Worm (Caenorhabditis elegans): ENCODE results near the gene mat-3.

The mat-3 gene

ce11 chrIII:445515-445914 lies 29.7 kb upstream of the mat-3 start:
- TF ChIP-seq alr-1 (tag; optimal IDR thresholded peaks at IDR 0.05; ENCODE audit: borderline replicate concordance): peak; percentile 83

ce11 chrIII:446860-447259 lies 28.4 kb upstream of the mat-3 start:
- TF ChIP-seq mep-1 (tag; optimal IDR thresholded peaks at IDR 0.05) (no peak), ceh-8 (GFP tag; optimal IDR thresholded peaks at IDR 0.05) (peak; percentile 91), ceh-63 (GFP tag; optimal IDR thresholded peaks at IDR 0.05) (no peak)

- peak; percentile 56 for TF ChIP-seq lin-14 (GFP tag; optimal IDR thresholded peaks at IDR 0.05)
- TF ChIP-seq fkh-10 (GFP tag; optimal IDR thresholded peaks at IDR 0.05): peak; percentile 82
- TF ChIP-seq elt-2 (tag; optimal IDR thresholded peaks at IDR 0.05): no peak
- no peak for TF ChIP-seq nhr-19 (GFP tag; conservative IDR thresholded peaks at IDR 0.05)
Measured at ce11 chrIII:455793-456192, 19.5 kb upstream of the mat-3 start.

ce11 chrIII:463711-464110 lies 11.5 kb upstream of the mat-3 start, which contains the start of gene Y55B1BR.6:
Gene Y55B1BR.6 (minus strand): TSS chrIII:463811.
- TF ChIP-seq fkh-4 (tag; optimal IDR thresholded peaks at IDR 0.05; ENCODE audit: borderline replicate concordance) (no peak), mep-1 (tag; optimal IDR thresholded peaks at IDR 0.05) (no peak), elt-2 (tag; optimal IDR thresholded peaks at IDR 0.05) (no peak), nhr-19 (GFP tag; conservative IDR thresholded peaks at IDR 0.05) (no peak), mab-9 (GFP tag; IDR thresholded peaks at IDR 0.05) (no peak), fkh-10 (GFP tag; optimal IDR thresholded peaks at IDR 0.05) (no peak), alr-1 (tag; optimal IDR thresholded peaks at IDR 0.05; ENCODE audit: borderline replicate concordance) (no peak), lin-14 (GFP tag; optimal IDR thresholded peaks at IDR 0.05) (no peak), ces-1 (GFP tag; optimal IDR thresholded peaks at IDR 0.05) (no peak), efl-1 (optimal IDR thresholded peaks at IDR 0.05) (no peak), efl-1 (GFP tag; optimal IDR thresholded peaks at IDR 0.05 in 1 of 2) (no peak), aly-2 (tag; optimal IDR thresholded peaks at IDR 0.05) (no peak), isw-1 (GFP tag; IDR thresholded peaks at IDR 0.05) (no peak), nhr-76 (tag; optimal IDR thresholded peaks at IDR 0.05) (no peak), nhr-84 (tag; optimal IDR thresholded peaks at IDR 0.05) (no peak), vab-15 (tag; optimal IDR thresholded peaks at IDR 0.05) (no peak), ceh-90 (tag; optimal IDR thresholded peaks at IDR 0.05) (no peak), egl-27 (tag; optimal IDR thresholded peaks at IDR 0.05) (no peak), pqm-1 (tag; optimal IDR thresholded peaks at IDR 0.05) (no peak)

- TF ChIP-seq lsy-2 (tag; optimal IDR thresholded peaks at IDR 0.05) (peak in 1 of 2 experiments; percentile 30), lin-35 (GFP tag; optimal IDR thresholded peaks at IDR 0.05) (peak in 1 of 2 experiments; percentile 53), sup-37 (GFP tag; optimal IDR thresholded peaks at IDR 0.05) (no peak), efl-1 (optimal IDR thresholded peaks at IDR 0.05) (peak; percentile 64 to 70), efl-1 (GFP tag; optimal IDR thresholded peaks at IDR 0.05 in 1 of 2) (peak; percentile 62 to 91), lin-13 (GFP tag; optimal IDR thresholded peaks at IDR 0.05) (no peak), nhr-90 (tag; optimal IDR thresholded peaks at IDR 0.05; ENCODE audit: poor library complexity) (no peak), dpl-1 (GFP tag; optimal IDR thresholded peaks at IDR 0.05) (peak; percentile 29 to 44 (median 40))
Measured at ce11 chrIII:471644-472401, 3.4 kb upstream of the mat-3 start, which contains the start of the genes magu-1 and nemp-1. Gene magu-1 (minus strand): TSS chrIII:471702. Gene nemp-1 (plus strand): TSS chrIII:472317.

ce11 chrIII:481259-481658 lies 6.0 kb downstream of the mat-3 start:
- TF ChIP-seq Y116A8C.19 (tag; optimal IDR thresholded peaks at IDR 0.05; ENCODE audit: borderline replicate concordance) (no peak), C34B4.2 (tag; optimal IDR thresholded peaks at IDR 0.05) (no peak), pqm-1 (tag; optimal IDR thresholded peaks at IDR 0.05) (no peak), nhr-90 (tag; optimal IDR thresholded peaks at IDR 0.05; ENCODE audit: poor library complexity) (no peak), pax-3 (tag; optimal IDR thresholded peaks at IDR 0.05) (no peak), mab-9 (GFP tag; IDR thresholded peaks at IDR 0.05) (no peak), nhr-71 (tag; optimal IDR thresholded peaks at IDR 0.05) (no peak), fkh-4 (tag; optimal IDR thresholded peaks at IDR 0.05; ENCODE audit: borderline replicate concordance) (no peak), zag-1 (tag; optimal IDR thresholded peaks at IDR 0.05) (no peak), alr-1 (tag; optimal IDR thresholded peaks at IDR 0.05; ENCODE audit: borderline replicate concordance) (no peak), snpc-4 (tag; optimal IDR thresholded peaks at IDR 0.05) (no peak)

Data from whole organism, L1 larva.